Worm (Caenorhabditis elegans) whole organism, L3 larva: Measurements from ENCODE around the gene C44C10.7.

Source experiments
- R02D3.7 ChIP-seq: fragments of 150-350 bp; optimal IDR thresholded peaks from 2 replicates; lab custom pipeline; 2014; ENCODE audit warnings: missing biosample characterization, missing genetic modification characterization
- ZK546.5 ChIP-seq: sonication (generic microtip); optimal IDR thresholded peaks from 2 replicates; lab custom pipeline; 2017; ENCODE audit warnings: missing biosample characterization, missing genetic modification characterization
- aly-2 ChIP-seq: fragments of 150-350 bp; optimal IDR thresholded peaks from 2 replicates; lab custom pipeline; 2014; ENCODE audit warnings: missing biosample characterization, missing genetic modification characterization
- ama-1 ChIP-seq: fragments of 150-350 bp; optimal IDR thresholded peaks from 2 replicates; lab custom pipeline; 2018
- ceh-16 ChIP-seq: sonication (generic microtip); optimal IDR thresholded peaks from 2 replicates; lab custom pipeline; 2017; ENCODE audit warnings: missing biosample characterization, missing genetic modification characterization
- ceh-28 ChIP-seq: fragments of 150-350 bp; optimal IDR thresholded peaks from 2 replicates; lab custom pipeline; 2014; ENCODE audit warnings: missing biosample characterization, missing genetic modification reagents, missing genetic modification characterization
- ceh-82 ChIP-seq: fragments of 150-350 bp; optimal IDR thresholded peaks from 2 replicates; lab custom pipeline; 2014; ENCODE audit warnings: missing biosample characterization, missing genetic modification characterization
- ceh-9 ChIP-seq: sonication (generic microtip); optimal IDR thresholded peaks from 2 replicates; lab custom pipeline; 2018; ENCODE audit warnings: missing biosample characterization, missing genetic modification characterization
- daf-12 ChIP-seq: fragments of 150-350 bp; optimal IDR thresholded peaks from 2 replicates; lab custom pipeline; 2014; ENCODE audit warnings: missing biosample characterization, missing genetic modification reagents, missing genetic modification characterization
- egl-27 ChIP-seq: sonication (generic microtip); optimal IDR thresholded peaks from 4 replicates; lab custom pipeline; 2017; ENCODE audit warnings: missing biosample characterization, missing genetic modification reagents, missing genetic modification characterization
- egl-5 ChIP-seq: fragments of 150-350 bp; optimal IDR thresholded peaks from 2 replicates; lab custom pipeline; 2017; ENCODE audit warnings: missing biosample characterization, missing genetic modification reagents, missing genetic modification characterization, inconsistent platforms
- elt-1 ChIP-seq: fragments of 150-350 bp; optimal IDR thresholded peaks from 2 replicates; lab custom pipeline; 2014; ENCODE audit warnings: missing biosample characterization, missing genetic modification characterization
- elt-2 ChIP-seq: sonication (generic microtip); optimal IDR thresholded peaks from 2 replicates; lab custom pipeline; 2016; ENCODE audit warnings: missing genetic modification reagents, mild to moderate bottlenecking, missing genetic modification characterization, missing compliant biosample characterization
- elt-3 ChIP-seq, 3 experiments: fragments of 150-350 bp in 1 of 3; sonication (generic microtip) in 2 of 3; optimal IDR thresholded peaks; 2 replicates in 2 of 3; 4 replicates in 1 of 3; lab custom pipeline; 2014 to 2017; ENCODE audit warnings: missing biosample characterization in 3 of 3, missing genetic modification characterization in 3 of 3
- eor-1 ChIP-seq, 2 experiments: fragments of 150-350 bp; optimal IDR thresholded peaks; 2 replicates each; lab custom pipeline; 2014 to 2018; ENCODE audit warnings: missing biosample characterization in 2 of 2, missing genetic modification characterization in 2 of 2
- fkh-10 ChIP-seq: sonication (generic microtip); optimal IDR thresholded peaks from 2 replicates; lab custom pipeline; 2017; ENCODE audit warnings: missing biosample characterization, missing genetic modification reagents, missing genetic modification characterization
- fkh-2 ChIP-seq: fragments of 150-350 bp; optimal IDR thresholded peaks from 2 replicates; lab custom pipeline; 2014; ENCODE audit warnings: missing biosample characterization, missing genetic modification reagents, missing genetic modification characterization
- fos-1 ChIP-seq: fragments of 150-350 bp; optimal IDR thresholded peaks from 2 replicates; lab custom pipeline; 2014; ENCODE audit warnings: missing biosample characterization, missing genetic modification characterization
- hmg-11 ChIP-seq: sonication (generic microtip); optimal IDR thresholded peaks from 2 replicates; lab custom pipeline; 2016; ENCODE audit warnings: missing genetic modification characterization, missing compliant biosample characterization
- jun-1 ChIP-seq: fragments of 150-350 bp; optimal IDR thresholded peaks from 2 replicates; lab custom pipeline; 2014; ENCODE audit warnings: missing biosample characterization, missing genetic modification reagents, missing genetic modification characterization
- lin-15B ChIP-seq: fragments of 150-350 bp; optimal IDR thresholded peaks from 2 replicates; lab custom pipeline; 2014; ENCODE audit warnings: missing biosample characterization, missing genetic modification characterization
- lin-39 ChIP-seq: fragments of 150-350 bp; optimal IDR thresholded peaks from 2 replicates; lab custom pipeline; 2018; ENCODE audit warnings: missing biosample characterization, missing genetic modification reagents, missing genetic modification characterization
- lsy-12 ChIP-seq: sonication (generic microtip); optimal IDR thresholded peaks from 2 replicates; lab custom pipeline; 2016; ENCODE audit warnings: mild to moderate bottlenecking, missing genetic modification characterization, missing compliant biosample characterization
- mdl-1 ChIP-seq: fragments of 150-350 bp; optimal IDR thresholded peaks from 2 replicates; lab custom pipeline; 2014; ENCODE audit warnings: missing biosample characterization, missing genetic modification characterization
- mml-1 ChIP-seq: fragments of 150-350 bp; sonication (generic microtip); optimal IDR thresholded peaks from 3 replicates; lab custom pipeline; 2014; ENCODE audit warnings: missing biosample characterization, missing genetic modification characterization
- nfya-1 ChIP-seq: sonication (generic microtip); optimal IDR thresholded peaks from 2 replicates; lab custom pipeline; 2017; ENCODE audit warnings: missing genetic modification characterization, mild to moderate bottlenecking, missing compliant biosample characterization, antibody characterized with exemption, moderate library complexity; ENCODE audit not compliant: insufficient read depth
- nhr-11 ChIP-seq: fragments of 150-350 bp; optimal IDR thresholded peaks from 2 replicates; lab custom pipeline; 2014; ENCODE audit warnings: missing biosample characterization, missing genetic modification characterization
- nhr-12 ChIP-seq: fragments of 150-350 bp; optimal IDR thresholded peaks from 2 replicates; lab custom pipeline; 2014; ENCODE audit warnings: missing biosample characterization, missing genetic modification characterization
- nhr-23 ChIP-seq: fragments of 150-350 bp; optimal IDR thresholded peaks from 2 replicates; lab custom pipeline; 2014; ENCODE audit warnings: missing biosample characterization, missing genetic modification reagents, missing genetic modification characterization
- nhr-237 ChIP-seq: fragments of 150-350 bp; optimal IDR thresholded peaks from 2 replicates; lab custom pipeline; 2014; ENCODE audit warnings: missing biosample characterization, missing genetic modification characterization
- nhr-25 ChIP-seq: sonication (generic microtip); optimal IDR thresholded peaks from 2 replicates; lab custom pipeline; 2017; ENCODE audit warnings: missing biosample characterization, missing genetic modification characterization
- nhr-28 ChIP-seq: fragments of 150-350 bp; optimal IDR thresholded peaks from 2 replicates; lab custom pipeline; 2014; ENCODE audit warnings: missing biosample characterization, missing genetic modification characterization
- nhr-43 ChIP-seq: sonication (generic microtip); optimal IDR thresholded peaks from 2 replicates; lab custom pipeline; 2016; ENCODE audit warnings: mild to moderate bottlenecking, missing genetic modification characterization, missing compliant biosample characterization; ENCODE audit not compliant: poor library complexity, severe bottlenecking
- nhr-67 ChIP-seq: fragments of 150-350 bp; optimal IDR thresholded peaks from 2 replicates; lab custom pipeline; 2014; ENCODE audit warnings: missing biosample characterization, missing genetic modification characterization
- nhr-76 ChIP-seq: fragments of 150-350 bp; sonication (generic microtip); optimal IDR thresholded peaks from 5 replicates; lab custom pipeline; 2014; ENCODE audit warnings: missing biosample characterization, missing genetic modification characterization
- nhr-77 ChIP-seq: fragments of 150-350 bp; optimal IDR thresholded peaks from 2 replicates; lab custom pipeline; 2014; ENCODE audit warnings: missing biosample characterization, missing genetic modification characterization
- pha-4 ChIP-seq: fragments of 150-350 bp; optimal IDR thresholded peaks from 2 replicates; lab custom pipeline; 2014; ENCODE audit warnings: missing biosample characterization, missing genetic modification reagents, missing genetic modification characterization
- pqm-1 ChIP-seq: fragments of 150-350 bp; optimal IDR thresholded peaks from 2 replicates; lab custom pipeline; 2017; ENCODE audit warnings: missing biosample characterization, missing genetic modification characterization, inconsistent platforms
- sea-2 ChIP-seq: fragments of 150-350 bp; sonication (generic microtip); optimal IDR thresholded peaks from 4 replicates; lab custom pipeline; 2014; ENCODE audit warnings: missing biosample characterization, missing genetic modification reagents, missing genetic modification characterization
- skn-1 ChIP-seq: fragments of 150-350 bp; optimal IDR thresholded peaks from 2 replicates; lab custom pipeline; 2014; ENCODE audit warnings: missing biosample characterization, missing genetic modification characterization
- snpc-4 ChIP-seq: fragments of 150-350 bp; optimal IDR thresholded peaks from 2 replicates; lab custom pipeline; 2014; ENCODE audit warnings: missing biosample characterization, missing genetic modification characterization
- tbx-2 ChIP-seq: sonication (generic microtip); optimal IDR thresholded peaks from 2 replicates; lab custom pipeline; 2016; ENCODE audit warnings: mild to moderate bottlenecking, missing genetic modification characterization, missing compliant biosample characterization
- unc-39 ChIP-seq: sonication (generic microtip); optimal IDR thresholded peaks from 4 replicates; lab custom pipeline; 2017; ENCODE audit warnings: missing biosample characterization, missing genetic modification characterization
- unc-62 ChIP-seq: fragments of 150-350 bp; sonication (generic microtip); optimal IDR thresholded peaks from 4 replicates; lab custom pipeline; 2014; ENCODE audit warnings: missing biosample characterization, missing genetic modification reagents, missing genetic modification characterization
- zag-1 ChIP-seq: fragments of 150-350 bp; optimal IDR thresholded peaks from 2 replicates; lab custom pipeline; 2014; ENCODE audit warnings: missing biosample characterization, missing genetic modification characterization
- ztf-11 ChIP-seq: fragments of 150-350 bp; optimal IDR thresholded peaks from 2 replicates; lab custom pipeline; 2014; ENCODE audit warnings: missing biosample characterization, missing genetic modification characterization
- ztf-4 ChIP-seq: fragments of 150-350 bp; optimal IDR thresholded peaks from 2 replicates; lab custom pipeline; 2014; ENCODE audit warnings: missing biosample characterization, missing genetic modification characterization

The C44C10.7 gene

ce11 chrX:11666545-11667177 is 21.4 kb downstream of the C44C10.7 start, which contains the start of gene noca-2:
TSS of gene noca-2 (plus strand) at chrX:11667127.
- TF ChIP-seq nhr-67: no peak
- TF ChIP-seq tbx-2 (tag; lab: Kevin White, UChicago): no peak
- TF ChIP-seq unc-62 (GFP tag; lab: Kevin White, UChicago): peak; percentile 2
- TF ChIP-seq ztf-11: no peak
- TF ChIP-seq fos-1 (tag; lab: Kevin White, UChicago): no peak
- TF ChIP-seq ceh-16 (tag; lab: Kevin White, UChicago): no peak
- no peak for TF ChIP-seq nhr-76 (tag; lab: Kevin White, UChicago)
- TF ChIP-seq lsy-12 (tag; lab: Kevin White, UChicago): no peak
- TF ChIP-seq nhr-23 (tag; lab: Kevin White, UChicago): no peak
- no peak for TF ChIP-seq nhr-11 (tag; lab: Kevin White, UChicago)
- TF ChIP-seq ceh-9: no peak
- no peak for TF ChIP-seq jun-1 (tag; lab: Kevin White, UChicago)
- no peak for TF ChIP-seq nhr-12 (tag; lab: Kevin White, UChicago)
- TF ChIP-seq ceh-28 (tag; lab: Kevin White, UChicago): no peak
- TF ChIP-seq elt-1 (tag; lab: Kevin White, UChicago): no peak
- TF ChIP-seq mml-1 (tag; lab: Kevin White, UChicago): no peak
- TF ChIP-seq eor-1 (tag; optimal IDR thresholded peaks at IDR 0.05; lab: Kevin White, UChicago): no peak
- no peak for TF ChIP-seq zag-1 (tag; lab: Kevin White, UChicago)
- TF ChIP-seq fkh-2 (tag; lab: Kevin White, UChicago): no peak
- no peak for TF ChIP-seq ztf-4 (tag; lab: Kevin White, UChicago)
- no peak for TF ChIP-seq nhr-25
- no peak for TF ChIP-seq skn-1 (tag; lab: Kevin White, UChicago)
- TF ChIP-seq aly-2: no peak
- TF ChIP-seq nhr-237: no peak
- TF ChIP-seq ama-1 (lab: Kevin White, UChicago): no peak
- peak; percentile 48 for TF ChIP-seq hmg-11 (tag; lab: Kevin White, UChicago)
- TF ChIP-seq nfya-1 (tag; lab: Kevin White, UChicago): peak; percentile 77
- TF ChIP-seq pha-4 (tag; lab: Kevin White, UChicago): peak; percentile 38
- TF ChIP-seq daf-12: no peak
- peak; percentile 8 for TF ChIP-seq pqm-1 (tag; lab: Kevin White, UChicago)
- TF ChIP-seq fkh-10: no peak
- no peak for TF ChIP-seq lin-15B
- no peak for TF ChIP-seq egl-27 (tag; lab: Kevin White, UChicago)
- no peak for TF ChIP-seq unc-39 (tag; lab: Kevin White, UChicago)
- TF ChIP-seq egl-5 (tag; lab: Kevin White, UChicago): peak; percentile 29
- TF ChIP-seq sea-2: no peak
- no peak for TF ChIP-seq snpc-4
- no peak for TF ChIP-seq elt-2
- no peak for TF ChIP-seq mdl-1 (tag; lab: Kevin White, UChicago)
- TF ChIP-seq nhr-77: no peak
- TF ChIP-seq nhr-43 (tag; lab: Kevin White, UChicago): no peak
- peak; percentile 60 for TF ChIP-seq lin-39 (tag; lab: Kevin White, UChicago)
- TF ChIP-seq elt-3 (tag; optimal IDR thresholded peaks at IDR 0.05; lab: Kevin White, UChicago): no peak
- TF ChIP-seq ceh-82 (tag; lab: Kevin White, UChicago): no peak
- no peak for TF ChIP-seq ZK546.5 (tag; lab: Kevin White, UChicago)
- no peak for TF ChIP-seq R02D3.7
- no peak for TF ChIP-seq nhr-28
